Worm (Caenorhabditis elegans) whole organism, midembryonic: ENCODE data around the gene popl-1.

Experiments
- T22C8.4 ChIP-seq: fragments of 200-800 bp; sonication (Bioruptor generic); IDR thresholded peaks from 2 replicates; pipeline ENCODE4 v1.3.6; 2022; ENCODE audit warnings: missing genetic modification characterization, missing compliant biosample characterization
- flt-1 ChIP-seq: fragments of 200-800 bp; sonication (Bioruptor generic); IDR thresholded peaks from 2 replicates; pipeline ENCODE4 v1.3.6; 2022; ENCODE audit warnings: missing genetic modification characterization, missing compliant biosample characterization
- klf-2 ChIP-seq: fragments of 200-800 bp; sonication (Bioruptor generic); conservative IDR thresholded peaks from 2 replicates; pipeline ENCODE4 v1.3.6; 2022; ENCODE audit warnings: missing genetic modification reagents, missing genetic modification characterization, missing compliant biosample characterization
- med-1 ChIP-seq: sonication (generic microtip); optimal IDR thresholded peaks from 2 replicates; lab custom pipeline; 2017; ENCODE audit warnings: missing genetic modification characterization, mild to moderate bottlenecking, missing compliant biosample characterization, antibody characterized with exemption, missing genetic modification reagents; ENCODE audit not compliant: insufficient read depth
- tab-1 ChIP-seq: fragments of 200-800 bp; sonication (Bioruptor generic); IDR thresholded peaks from 2 replicates; pipeline ENCODE4 v1.3.6; 2022; ENCODE audit warnings: missing genetic modification characterization, missing compliant biosample characterization
- ztf-23 ChIP-seq: fragments of 200-800 bp; sonication (Bioruptor generic); IDR thresholded peaks from 2 replicates; pipeline ENCODE4 v1.3.6; 2022; ENCODE audit warnings: missing genetic modification reagents, missing genetic modification characterization, missing compliant biosample characterization

- no peak for TF ChIP-seq flt-1 (GFP tag; lab: Robert Waterston, UW)
- no peak for TF ChIP-seq ztf-23 (GFP tag; lab: Robert Waterston, UW)
- no peak for TF ChIP-seq med-1 (GFP tag; lab: Kevin White, UChicago)
- no peak for TF ChIP-seq klf-2 (GFP tag; lab: Robert Waterston, UW)
- TF ChIP-seq tab-1: no peak
- no peak for TF ChIP-seq T22C8.4 (GFP tag; lab: Robert Waterston, UW)
Observed at ce11 chrIII:6452278-6452677, 21.5 kb upstream of the popl-1 start, which contains the start of gene set-1.
